Fruit fly (Drosophila melanogaster): ENCODE data around the gene CG1486.

Gene CG1486

DNA sequence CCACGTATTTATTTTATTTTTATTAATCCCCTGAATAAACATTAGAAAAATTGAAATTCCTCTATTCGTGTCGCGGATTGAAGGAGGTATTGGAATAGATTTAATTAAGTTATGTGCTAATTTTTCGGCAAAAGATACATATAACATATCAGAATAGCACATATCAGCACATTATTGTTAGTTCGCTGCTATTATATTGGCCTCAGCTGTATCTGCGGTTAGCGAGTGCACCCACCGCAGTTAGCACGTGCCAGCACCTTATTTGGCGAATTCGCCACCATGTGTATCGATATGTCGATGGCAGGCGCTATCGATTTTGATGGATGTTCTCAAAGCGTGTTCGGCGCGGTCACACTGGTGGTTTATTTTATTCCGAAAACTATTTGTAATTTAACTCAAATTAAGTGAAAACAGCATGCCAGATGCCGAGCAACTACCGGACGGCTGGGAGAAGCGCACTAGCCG, 21.2 kb downstream of the CG1486 start, which contains the start of gene dod (continued):
- TF ChIP-seq prd (optimal IDR thresholded peaks at IDR 0.05) (no peak), prd (GFP tag; IDR thresholded peaks at IDR 0.05) (peak; percentile 59; the same call in 2 of the 3 replicates), chif (GFP tag; optimal IDR thresholded peaks at IDR 0.05) (peak; percentile 29 to 32), Antp (GFP tag; optimal IDR thresholded peaks at IDR 0.05) (peak; percentile 54), CoRest (tag; optimal IDR thresholded peaks at IDR 0.05) (peak; percentile 64), sqz (GFP tag; optimal IDR thresholded peaks at IDR 0.05) (no peak), Gug (GFP tag; IDR thresholded peaks at IDR 0.05) (peak; percentile 37; the same call in 1 of the 4 replicates), psq (GFP tag; optimal IDR thresholded peaks at IDR 0.05) (no peak), TFAM (GFP tag; optimal IDR thresholded peaks at IDR 0.05) (no peak), CG12104 (GFP tag; optimal IDR thresholded peaks at IDR 0.05) (no peak), CG10366 (GFP tag; IDR thresholded peaks at IDR 0.05) (peak; percentile 17; the same call in 1 of the 2 replicates), CG4360 (GFP tag; IDR thresholded peaks at IDR 0.05) (no peak), Opbp (GFP tag; IDR thresholded peaks at IDR 0.05; ENCODE audit: partially characterized antibody) (peak; percentile 81), Dip3 (GFP tag; optimal IDR thresholded peaks at IDR 0.05) (peak; percentile 32), Poxn (GFP tag; IDR thresholded peaks at IDR 0.05) (no peak), CG6689 (GFP tag; IDR thresholded peaks at IDR 0.05) (0 out of 2 replicates have a peak, but pooled peaks have one; percentile 8), CG6683 (GFP tag; optimal IDR thresholded peaks at IDR 0.05) (peak; percentile 7), D19B (GFP tag; optimal IDR thresholded peaks at IDR 0.05) (no peak), CG4820 (GFP tag; optimal IDR thresholded peaks at IDR 0.05) (no peak), CG12219 (GFP tag; optimal IDR thresholded peaks at IDR 0.05) (peak; percentile 37), gem (tag; optimal IDR thresholded peaks at IDR 0.05) (peak; percentile 66), ftz-f1 (GFP tag; optimal IDR thresholded peaks at IDR 0.05) (peak; percentile 9), D19A (tag; optimal IDR thresholded peaks at IDR 0.05) (no peak), mld (GFP tag; IDR thresholded peaks at IDR 0.05; ENCODE audit: partially characterized antibody) (peak; percentile 69; the same call in 1 of the 3 replicates), Usf (GFP tag; optimal IDR thresholded peaks at IDR 0.05) (peak; percentile 6), knrl (GFP tag; IDR thresholded peaks at IDR 0.05; ENCODE audit: partially characterized antibody) (peak; percentile 77), CG14667 (GFP tag; IDR thresholded peaks at IDR 0.05) (no peak), dmrt99B (tag; optimal IDR thresholded peaks at IDR 0.05) (no peak), ind (GFP tag; optimal IDR thresholded peaks at IDR 0.05) (peak; percentile 34), sr (GFP tag; IDR thresholded peaks at IDR 0.05) (0 out of 3 replicates have a peak, but pooled peaks have one; percentile 17), CG4707 (GFP tag; optimal IDR thresholded peaks at IDR 0.05) (peak; percentile 2), nerfin-1 (tag; optimal IDR thresholded peaks at IDR 0.05) (peak; percentile 57), CG15696 (tag; optimal IDR thresholded peaks at IDR 0.05) (no peak), CG2199 (GFP tag; IDR thresholded peaks at IDR 0.05) (peak; percentile 45; the same call in 1 of the 3 replicates), CG2202 (tag; optimal IDR thresholded peaks at IDR 0.05) (no peak), CG9876 (GFP tag; optimal IDR thresholded peaks at IDR 0.05) (peak; percentile 22), zfh1 (GFP tag; IDR thresholded peaks at IDR 0.05) (peak; percentile 59; the same call in 2 of the 3 replicates), CrebB (tag; optimal IDR thresholded peaks at IDR 0.05) (no peak), Blimp-1 (GFP tag; optimal IDR thresholded peaks at IDR 0.05) (no peak), stwl (tag; optimal IDR thresholded peaks at IDR 0.05) (peak; percentile 70), CG7745 (tag; optimal IDR thresholded peaks at IDR 0.05) (no peak), Nf-YB (GFP tag; optimal IDR thresholded peaks at IDR 0.05) (peak; percentile 37), NK7.1 (GFP tag; optimal IDR thresholded peaks at IDR 0.05) (no peak), CG7357 (GFP tag; IDR thresholded peaks at IDR 0.05) (no peak), odd (GFP tag; optimal IDR thresholded peaks at IDR 0.05) (no peak), CG32532 (GFP tag; IDR thresholded peaks at IDR 0.05) (peak; percentile 69), CG2120 (GFP tag; optimal IDR thresholded peaks at IDR 0.05) (peak; percentile 72), Oli (tag; optimal IDR thresholded peaks at IDR 0.05) (peak; percentile 42), Neu2 (GFP tag; optimal IDR thresholded peaks at IDR 0.05; ENCODE audit: borderline replicate concordance) (no peak), CG5953 (GFP tag; IDR thresholded peaks at IDR 0.05) (no peak), mam (GFP tag; optimal IDR thresholded peaks at IDR 0.05) (peak; percentile 62)
